Worm (Caenorhabditis elegans) whole organism, L4/young adult: ENCODE data around the gene emc-2.

ENCODE experiments used
- W03F9.2 ChIP-seq: fragments of 150-350 bp; optimal IDR thresholded peaks from 2 replicates; lab custom pipeline; 2014; ENCODE audit warnings: missing biosample characterization, missing genetic modification characterization
- dao-5 ChIP-seq: sonication (generic microtip); optimal IDR thresholded peaks from 2 replicates; lab custom pipeline; 2016; ENCODE audit warnings: missing genotype, missing genetic modification characterization, moderate library complexity, missing compliant biosample characterization
- him-1 ChIP-seq: sonication (generic microtip); optimal IDR thresholded peaks from 2 replicates; lab custom pipeline; 2016; ENCODE audit warnings: missing genotype, missing genetic modification reagents, missing genetic modification characterization, missing compliant biosample characterization

The emc-2 gene

DNA sequence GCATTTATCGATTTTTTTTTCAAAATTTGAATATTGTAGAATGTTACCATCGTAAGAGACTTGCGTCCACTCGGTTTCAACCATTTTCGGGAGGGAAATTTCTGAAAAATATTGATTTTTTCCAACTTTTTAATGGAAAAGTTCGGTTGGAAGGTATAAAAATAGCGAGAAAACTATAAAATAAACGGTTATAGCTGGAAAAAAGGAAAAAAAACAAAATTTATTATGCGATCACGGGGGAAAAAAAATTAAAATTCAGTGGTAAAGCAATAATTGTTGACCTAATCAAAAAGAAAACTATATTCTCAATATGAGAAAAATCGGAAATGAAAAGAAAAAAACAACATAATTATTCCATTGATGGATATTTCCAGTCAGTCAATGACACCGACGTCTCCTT, at the start of gene emc-2:
emc-2 (minus strand) TSS at position 101 of the 400 bp plus-strand sequence.
- TF ChIP-seq him-1 (no peak), W03F9.2 (tag; lab: Kevin White, UChicago) (no peak), dao-5 (tag; lab: Kevin White, UChicago) (no peak)

ce11 chrII:1355480-1355879, 49.5 kb upstream of the emc-2 start, which contains the start of gene C13A10.1:
C13A10.1 (minus strand) TSS chrII:1355649.
- no peak for TF ChIP-seq W03F9.2 (tag; lab: Kevin White, UChicago)
- no peak for TF ChIP-seq dao-5 (tag; lab: Kevin White, UChicago)
- TF ChIP-seq him-1: no peak

ce11 chrII:1344524-1345119, 38.7 kb upstream of the emc-2 start:
- no peak for TF ChIP-seq dao-5 (tag; lab: Kevin White, UChicago)
- peak; percentile 35 for TF ChIP-seq him-1
- no peak for TF ChIP-seq W03F9.2 (tag; lab: Kevin White, UChicago)

- TF ChIP-seq dao-5 (tag; lab: Kevin White, UChicago): no peak
These were observed 37.8 kb upstream of the emc-2 start for ce11 chrII:1343748-1344147.

DNA sequence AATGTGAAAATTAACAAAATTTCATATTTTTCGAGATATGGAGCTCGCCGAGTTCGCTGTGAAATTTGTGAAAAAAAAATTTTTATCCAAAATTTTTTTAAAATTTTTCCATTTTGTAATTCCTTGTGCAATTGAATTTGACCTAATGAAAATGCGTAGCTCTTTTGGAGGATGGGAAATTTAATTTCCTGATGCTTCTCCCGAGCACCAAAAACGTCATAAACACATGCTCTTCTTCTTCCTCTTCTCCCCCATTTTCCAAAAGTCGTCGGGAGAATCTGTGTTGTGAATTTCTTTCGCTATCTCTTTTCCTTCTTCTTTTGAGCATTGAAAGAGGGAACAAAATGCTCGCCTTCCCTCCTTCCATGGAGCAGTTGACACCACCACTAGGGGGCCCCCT, 35.5 kb upstream of the emc-2 start:
- TF ChIP-seq him-1 (peak; percentile 15), W03F9.2 (tag; lab: Kevin White, UChicago) (no peak)

DNA sequence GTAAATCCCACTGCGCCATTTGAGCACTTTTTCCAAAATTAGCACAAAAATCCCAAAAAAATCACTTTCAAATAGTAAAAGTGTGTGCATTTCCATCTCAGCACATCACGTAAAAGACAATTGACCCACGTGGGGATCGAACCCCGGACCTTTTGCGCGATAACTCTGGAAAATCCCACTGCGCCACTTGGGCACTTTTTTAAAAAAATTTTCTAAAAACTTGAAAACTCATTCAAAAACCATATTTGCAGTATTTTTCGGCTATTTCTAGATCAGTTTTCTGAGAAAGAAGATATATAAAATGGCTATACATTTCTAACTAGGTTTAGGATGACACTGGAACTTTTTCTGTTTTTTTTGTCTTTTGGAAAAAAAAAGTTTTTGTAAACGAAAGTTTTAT, 34.1 kb upstream of the emc-2 start:
- TF ChIP-seq him-1: no peak
- no peak for TF ChIP-seq W03F9.2 (tag; lab: Kevin White, UChicago)
- no peak for TF ChIP-seq dao-5 (tag; lab: Kevin White, UChicago)

- no peak for TF ChIP-seq W03F9.2 (tag; lab: Kevin White, UChicago)
- TF ChIP-seq him-1: peak; percentile 19
- no peak for TF ChIP-seq dao-5 (tag; lab: Kevin White, UChicago)
These were observed 32.3 kb upstream of the emc-2 start for ce11 chrII:1338196-1338595.

DNA sequence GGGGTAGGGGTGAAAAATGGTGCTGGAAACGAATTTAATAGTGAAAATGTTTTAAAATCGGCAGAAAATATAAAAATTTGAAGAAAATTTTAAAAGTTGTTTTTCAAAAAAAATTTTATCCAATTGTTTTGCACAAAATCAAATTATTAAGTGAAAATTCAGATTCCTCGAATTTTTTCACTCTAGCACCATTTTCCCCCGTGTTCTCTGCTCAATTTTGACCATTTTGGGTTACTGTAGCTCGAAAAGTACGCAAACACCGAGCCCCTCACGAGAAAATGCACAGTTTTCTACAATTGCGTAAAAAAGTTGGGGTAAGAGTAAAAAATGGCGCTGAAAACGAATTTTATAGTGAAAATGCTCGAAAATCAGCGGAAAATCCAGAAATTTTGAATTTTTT, 24.0 kb upstream of the emc-2 start:
- TF ChIP-seq dao-5 (tag; lab: Kevin White, UChicago) (no peak), W03F9.2 (tag; lab: Kevin White, UChicago) (no peak), him-1 (no peak)

- TF ChIP-seq dao-5 (tag; lab: Kevin White, UChicago) (no peak), W03F9.2 (tag; lab: Kevin White, UChicago) (no peak), him-1 (no peak)
These were observed 20.8 kb upstream of the emc-2 start, which contains the start of gene jip-1 for ce11 chrII:1326689-1327088. jip-1 (plus strand) TSS chrII:1326989.

ce11 chrII:1325604-1326003, 19.7 kb upstream of the emc-2 start:
- TF ChIP-seq dao-5 (tag; lab: Kevin White, UChicago): no peak
- no peak for TF ChIP-seq him-1
- TF ChIP-seq W03F9.2 (tag; lab: Kevin White, UChicago): no peak

DNA sequence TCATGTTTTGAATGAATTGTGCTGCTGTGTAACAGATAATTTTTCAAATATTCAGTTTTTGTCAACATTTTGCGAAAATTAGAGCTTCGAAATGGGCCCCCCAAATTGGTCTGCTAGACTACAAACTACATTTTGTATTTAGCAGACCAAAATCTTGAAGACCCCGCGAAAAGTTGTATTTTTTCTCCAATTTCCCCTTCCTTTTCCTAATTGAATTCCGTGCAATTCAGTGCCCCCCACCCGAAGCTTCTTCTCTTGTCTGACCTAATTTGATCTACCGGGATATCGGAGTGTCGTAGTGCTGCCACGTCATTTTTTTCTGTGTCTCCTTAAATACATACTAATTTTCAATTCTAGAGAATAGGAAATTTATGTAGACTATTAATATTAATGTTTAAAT, 18.1 kb upstream of the emc-2 start:
- TF ChIP-seq dao-5 (tag; lab: Kevin White, UChicago) (no peak), him-1 (no peak), W03F9.2 (tag; lab: Kevin White, UChicago) (no peak)

DNA sequence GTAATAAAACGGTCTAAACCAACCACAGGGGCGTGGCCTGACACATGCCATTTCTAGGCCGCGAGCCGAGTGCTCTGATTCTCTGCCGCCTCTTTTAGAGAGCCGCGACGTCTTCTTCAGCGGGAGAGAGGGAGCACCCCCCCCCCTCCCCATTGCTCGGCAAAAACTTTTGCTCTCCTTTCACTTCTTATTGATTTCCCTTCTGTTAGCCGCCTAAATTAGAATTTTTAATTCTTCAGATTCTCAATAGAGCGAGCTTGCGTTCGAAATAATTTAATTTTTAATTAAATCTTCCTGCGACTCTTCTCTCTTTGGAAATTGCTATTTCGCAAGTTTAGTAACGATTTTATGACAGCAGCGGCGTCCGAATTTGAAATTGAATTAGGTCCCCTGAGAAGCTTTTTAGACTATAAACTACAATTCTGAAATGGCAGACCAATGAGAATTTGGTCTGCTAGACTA, 17.3 kb upstream of the emc-2 start:
- TF ChIP-seq W03F9.2 (tag; lab: Kevin White, UChicago): no peak
- TF ChIP-seq dao-5 (tag; lab: Kevin White, UChicago): no peak
- peak; percentile 72 for TF ChIP-seq him-1

ce11 chrII:1322283-1323173, 16.6 kb upstream of the emc-2 start:
- TF ChIP-seq him-1 (no peak), dao-5 (tag; lab: Kevin White, UChicago) (no peak), W03F9.2 (tag; lab: Kevin White, UChicago) (no peak)
